Worm (Caenorhabditis elegans): ENCODE results near the gene sra-3.

- no peak for TF ChIP-seq aly-1 (tag; optimal IDR thresholded peaks at IDR 0.05)
- no peak for TF ChIP-seq ama-1 (optimal IDR thresholded peaks at IDR 0.05)
- no peak for TF ChIP-seq hmg-4 (GFP tag; optimal IDR thresholded peaks at IDR 0.05)
- TF ChIP-seq B0310.2 (tag; optimal IDR thresholded peaks at IDR 0.05), result no peak
- TF ChIP-seq pes-1 (GFP tag; IDR thresholded peaks at IDR 0.05), result no peak
- TF ChIP-seq tbx-37 (GFP tag; conservative IDR thresholded peaks at IDR 0.05), result no peak
- no peak for TF ChIP-seq scrt-1 (GFP tag; IDR thresholded peaks at IDR 0.05)
- no peak for TF ChIP-seq tbx-11 (GFP tag; IDR thresholded peaks at IDR 0.05)
- no peak for TF ChIP-seq ceh-36 (tag; optimal IDR thresholded peaks at IDR 0.05)
Measured at ce11 chrII:9490589-9490988, 50.0 kb downstream of the sra-3 start.

Data from whole organism, early embryonic.